Fruit fly (Drosophila melanogaster): ENCODE results near the gene Pop5.
A peak's percentile ranks its signal among the peaks of the same experiment; 100 is the strongest.

Pop5 gene

DNA sequence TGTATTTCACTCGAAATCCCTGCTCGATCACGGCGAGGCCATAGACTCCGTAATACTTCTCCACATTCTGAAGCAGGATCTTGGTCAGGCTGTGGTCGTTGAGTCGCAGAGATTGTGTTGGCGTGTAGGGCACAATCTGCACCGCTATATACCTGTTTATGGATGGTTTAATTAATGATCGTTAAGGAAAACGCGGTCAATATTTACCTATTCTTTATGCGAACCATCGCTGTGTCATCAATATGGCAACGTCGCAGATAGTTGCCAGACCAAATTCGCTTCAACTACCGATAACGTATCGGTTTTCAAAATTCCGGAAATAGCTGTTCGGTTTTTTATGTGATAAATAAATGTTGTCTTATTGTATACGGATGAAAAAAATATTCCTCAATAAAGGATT, at the start of gene Pop5:
Gene Pop5 (minus strand): TSS at position 240 of the 400 bp plus-strand sequence.
- no peak for TF ChIP-seq noc (tag; optimal IDR thresholded peaks at IDR 0.05)

DNA sequence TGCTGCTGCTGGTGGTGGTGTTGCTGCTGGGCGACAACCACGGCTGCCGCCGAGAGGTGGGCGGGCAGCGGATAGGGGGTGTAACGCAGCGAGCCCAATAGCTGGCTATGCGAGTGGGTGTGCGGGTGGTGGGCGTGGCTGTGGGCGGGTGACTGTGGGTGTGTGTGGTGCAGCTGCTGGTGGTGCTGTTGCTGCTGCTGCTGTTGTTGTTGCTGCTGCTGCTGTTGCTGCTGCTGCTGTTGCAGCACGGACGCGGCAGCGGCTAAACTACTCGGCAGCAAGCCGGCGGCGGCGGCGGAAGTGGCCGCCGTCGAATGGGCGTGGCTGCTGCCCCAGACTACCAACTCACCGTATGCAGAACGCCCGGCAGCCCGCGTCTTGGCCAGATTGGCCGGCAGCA, 32.4 kb upstream of the Pop5 start:
- TF ChIP-seq noc (tag; optimal IDR thresholded peaks at IDR 0.05): no peak

DNA sequence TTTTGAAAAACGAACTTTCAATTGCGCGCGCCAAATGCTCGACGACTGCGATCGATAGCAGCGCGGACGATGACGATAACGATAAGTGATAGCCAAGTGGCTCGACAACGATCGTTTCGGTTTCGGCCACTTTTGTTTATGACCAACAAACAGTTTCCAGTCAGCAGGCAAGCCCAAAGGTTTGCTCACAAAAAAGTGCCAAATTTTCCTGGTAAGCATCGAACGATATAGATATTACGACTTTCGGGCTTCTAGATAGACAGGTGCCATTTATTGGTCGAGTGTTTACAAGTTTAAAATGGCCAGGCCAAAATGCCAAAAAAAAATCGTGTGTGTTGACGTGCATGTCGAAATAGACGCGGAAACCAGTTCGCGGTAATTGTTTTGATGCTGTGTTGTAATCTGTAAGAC, 10.6 kb upstream of the Pop5 start, which contains the start of gene CG7724:
Gene CG7724 (plus strand): TSS at position 147 of the 411 bp plus-strand sequence.
- no peak for TF ChIP-seq noc (tag; optimal IDR thresholded peaks at IDR 0.05)

DNA sequence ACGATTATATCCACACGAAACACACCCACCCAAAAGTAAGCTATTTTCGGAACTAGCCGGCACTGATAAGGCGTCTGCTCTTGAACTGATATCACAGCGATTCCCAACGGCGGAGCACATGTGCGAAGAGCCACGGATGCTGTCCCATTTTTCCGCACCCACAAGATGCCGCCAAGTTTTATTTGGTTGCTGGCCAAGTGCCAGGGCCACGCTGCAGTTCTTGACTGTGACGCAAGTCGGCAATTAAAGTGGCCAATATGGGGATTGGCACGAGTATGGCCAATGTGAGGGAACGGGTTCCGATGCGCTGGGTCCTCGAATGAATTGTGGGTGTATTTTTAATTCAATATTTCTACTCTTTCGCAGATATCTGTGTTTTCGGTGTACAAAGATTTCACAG, 9.1 kb upstream of the Pop5 start:
- TF ChIP-seq noc (tag; optimal IDR thresholded peaks at IDR 0.05): no peak

DNA sequence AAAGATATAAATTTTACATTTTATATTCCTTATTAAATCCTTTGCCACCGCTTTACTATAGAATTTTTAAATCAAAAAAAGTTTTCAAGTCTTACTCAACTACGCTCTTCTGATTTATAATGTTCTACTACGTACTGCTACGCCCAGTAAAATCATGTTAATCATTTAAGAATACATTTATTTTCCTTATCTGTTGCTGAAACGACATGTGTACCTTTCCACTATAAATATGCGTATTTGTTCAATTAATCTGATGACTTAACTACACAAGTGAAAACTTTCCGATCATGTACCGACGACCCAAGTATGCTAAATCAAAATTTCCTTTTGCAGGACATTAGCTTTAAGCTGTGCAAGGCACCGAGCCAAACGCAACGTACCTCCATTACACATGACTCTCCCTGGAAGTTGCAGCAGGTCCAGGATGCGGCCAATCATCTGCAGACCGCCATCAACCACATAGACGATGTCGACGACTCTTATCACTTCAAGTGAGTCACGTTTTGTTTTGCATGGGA, 7.6 kb upstream of the Pop5 start:
- no peak for TF ChIP-seq noc (tag; optimal IDR thresholded peaks at IDR 0.05)

DNA sequence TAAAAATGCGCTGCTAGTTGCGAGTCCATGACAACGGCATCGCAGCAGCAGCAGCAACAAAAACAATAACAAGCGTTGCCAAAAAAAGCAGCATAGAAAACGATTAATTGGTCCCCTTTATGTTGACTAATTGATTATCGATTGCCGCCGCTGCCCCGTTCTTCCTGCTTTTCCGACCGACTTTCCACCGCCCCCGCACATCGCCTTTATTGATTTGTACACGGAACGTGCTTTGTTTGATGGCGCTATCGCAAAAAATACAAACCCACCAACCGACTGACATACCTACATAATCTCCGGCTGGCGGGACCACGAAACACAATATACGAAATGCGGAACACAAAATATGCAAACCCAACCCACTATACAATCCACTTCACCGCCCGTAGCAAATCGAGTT, 6.6 kb upstream of the Pop5 start:
- no peak for TF ChIP-seq noc (tag; optimal IDR thresholded peaks at IDR 0.05)

DNA sequence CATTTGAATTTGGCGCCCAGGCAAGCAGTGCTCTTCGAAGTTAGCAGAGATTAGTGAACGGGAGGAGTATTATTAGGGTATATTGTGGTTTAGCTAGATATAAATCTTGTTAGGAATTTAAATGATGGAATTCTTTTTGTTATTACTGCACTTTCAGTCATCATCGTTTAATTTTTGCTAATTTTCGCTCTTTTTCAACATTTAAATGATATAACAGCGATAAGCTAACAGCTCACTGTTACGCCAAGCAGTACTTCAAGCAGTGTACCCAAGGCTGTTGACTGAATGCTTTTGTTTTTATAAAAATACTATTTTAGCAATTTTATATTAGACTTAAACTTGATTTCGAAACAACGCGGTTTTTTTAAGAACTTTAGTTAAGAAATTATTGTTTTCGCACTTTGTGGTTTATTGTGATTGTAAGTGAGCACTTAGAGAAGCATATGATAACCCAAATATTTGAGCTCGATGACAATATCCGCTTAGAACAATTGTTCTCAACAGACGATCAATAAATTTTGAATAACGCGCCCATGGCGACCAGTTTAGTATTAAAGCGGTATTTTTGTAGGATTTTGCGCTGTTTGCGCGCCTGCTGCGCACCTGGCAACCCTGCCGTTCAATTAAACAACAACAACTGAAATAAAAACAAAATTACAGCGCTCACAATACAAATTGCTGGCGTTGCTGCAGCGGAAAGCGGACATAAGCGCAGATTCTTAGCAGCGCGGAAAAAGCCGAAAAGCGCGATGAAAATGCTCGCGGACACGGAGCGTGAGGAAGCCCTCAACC, 6.0 kb upstream of the Pop5 start:
- TF ChIP-seq noc (tag; optimal IDR thresholded peaks at IDR 0.05): no peak

DNA sequence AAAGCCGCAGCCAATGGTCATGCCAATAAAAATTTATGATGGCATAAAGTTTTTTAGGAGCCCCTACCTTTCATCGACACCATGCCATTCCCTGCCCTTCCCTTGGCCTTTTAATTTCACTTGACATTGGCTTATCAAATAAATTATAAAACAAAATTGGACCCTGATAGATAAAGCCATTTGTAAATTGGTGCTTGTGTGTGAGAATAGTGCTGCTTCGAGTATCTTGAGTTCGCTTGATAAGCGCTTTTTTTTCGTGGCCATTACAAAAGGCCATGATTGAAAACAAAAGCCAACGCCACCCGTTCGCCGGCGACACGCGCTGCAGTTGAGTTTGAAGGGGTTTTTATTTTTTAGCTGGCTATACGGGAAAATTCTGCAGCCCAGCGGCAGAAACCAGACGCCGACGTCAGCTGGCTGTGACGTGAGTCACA, 5.1 kb upstream of the Pop5 start:
- peak; percentile 88 for TF ChIP-seq noc (tag; optimal IDR thresholded peaks at IDR 0.05)

DNA sequence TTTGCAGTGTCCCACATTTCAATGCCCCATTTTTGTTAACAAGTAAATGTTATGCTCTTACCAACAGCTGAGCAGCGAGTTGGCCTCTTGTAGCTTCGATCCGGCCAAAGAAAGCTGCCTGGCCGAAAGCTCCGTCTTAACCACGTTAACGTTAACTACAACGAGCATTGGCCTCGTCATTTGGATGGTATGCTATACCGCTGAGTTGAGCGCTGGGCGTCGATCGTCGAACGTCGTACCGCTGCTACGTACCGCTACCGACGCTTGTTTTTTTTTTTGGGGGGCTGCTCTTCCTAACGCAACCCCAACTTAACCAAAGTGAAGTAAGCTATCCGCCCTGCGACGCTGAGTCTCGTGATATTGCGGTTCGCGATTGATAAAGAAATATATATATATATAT, 4.5 kb upstream of the Pop5 start, which contains the start of gene rogdi:
Gene rogdi (plus strand): TSS at position 199 of the 400 bp plus-strand sequence.
- TF ChIP-seq noc (tag; optimal IDR thresholded peaks at IDR 0.05): no peak

DNA sequence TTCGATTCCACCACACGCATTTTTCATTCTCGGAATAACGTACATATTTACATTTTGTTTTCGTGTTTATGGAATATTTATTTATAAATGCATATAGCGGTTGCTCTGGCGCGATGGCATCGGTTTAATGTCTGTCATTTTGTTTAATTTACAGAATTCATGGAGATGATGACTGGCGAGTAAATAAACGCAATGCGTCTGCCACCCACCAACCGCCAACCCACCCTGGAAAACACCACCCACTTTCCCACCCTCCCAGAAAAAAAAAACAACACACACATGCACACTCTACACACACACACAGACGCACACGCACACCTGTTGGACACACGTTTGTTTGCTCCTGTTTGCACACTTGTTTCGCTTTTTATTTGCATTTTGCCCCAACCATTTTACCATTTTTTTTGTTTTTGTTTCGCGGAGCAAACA, 3.0 kb upstream of the Pop5 start:
- TF ChIP-seq noc (tag; optimal IDR thresholded peaks at IDR 0.05): peak; percentile 9

DNA sequence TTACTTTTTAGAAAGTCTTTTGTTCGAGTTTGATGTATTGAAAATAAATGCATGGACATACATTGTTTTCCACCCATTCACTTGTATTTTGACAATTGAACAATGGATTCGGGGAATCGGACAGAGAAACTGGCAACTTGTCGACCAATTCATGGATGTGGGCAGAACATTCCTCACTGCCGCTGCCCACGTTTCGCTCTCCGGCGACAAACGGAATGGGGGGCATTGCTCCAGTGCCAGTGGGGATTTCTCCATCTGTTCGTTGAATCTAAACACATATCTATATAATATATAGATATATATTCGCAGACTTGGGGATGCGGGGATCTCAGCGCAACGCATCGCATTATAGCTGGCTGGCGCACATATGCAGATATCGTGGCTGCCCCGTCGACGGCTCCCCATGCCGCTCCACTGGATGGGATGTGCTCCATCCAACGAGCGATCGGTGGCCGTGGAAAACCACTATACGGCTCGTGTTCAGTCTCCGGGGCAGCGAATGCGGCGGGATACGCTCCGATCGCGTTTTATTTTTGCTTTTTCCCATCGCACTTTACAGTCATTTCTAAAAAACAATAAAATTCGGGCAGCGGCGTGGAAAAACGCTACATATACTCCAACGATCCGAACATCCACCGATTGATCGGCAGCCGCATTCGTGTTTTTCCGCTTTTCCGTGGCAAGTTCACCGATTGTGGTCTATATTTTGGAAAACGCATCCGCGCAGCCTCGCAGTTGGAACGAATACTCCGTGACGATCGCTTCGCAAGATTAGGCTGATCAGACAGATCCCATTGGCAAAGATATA, 797 bp upstream of the Pop5 start, which contains the start of gene TpnC73F:
Gene TpnC73F (plus strand): TSS at position 633 of the 808 bp plus-strand sequence.
- no peak for TF ChIP-seq noc (tag; optimal IDR thresholded peaks at IDR 0.05)

DNA sequence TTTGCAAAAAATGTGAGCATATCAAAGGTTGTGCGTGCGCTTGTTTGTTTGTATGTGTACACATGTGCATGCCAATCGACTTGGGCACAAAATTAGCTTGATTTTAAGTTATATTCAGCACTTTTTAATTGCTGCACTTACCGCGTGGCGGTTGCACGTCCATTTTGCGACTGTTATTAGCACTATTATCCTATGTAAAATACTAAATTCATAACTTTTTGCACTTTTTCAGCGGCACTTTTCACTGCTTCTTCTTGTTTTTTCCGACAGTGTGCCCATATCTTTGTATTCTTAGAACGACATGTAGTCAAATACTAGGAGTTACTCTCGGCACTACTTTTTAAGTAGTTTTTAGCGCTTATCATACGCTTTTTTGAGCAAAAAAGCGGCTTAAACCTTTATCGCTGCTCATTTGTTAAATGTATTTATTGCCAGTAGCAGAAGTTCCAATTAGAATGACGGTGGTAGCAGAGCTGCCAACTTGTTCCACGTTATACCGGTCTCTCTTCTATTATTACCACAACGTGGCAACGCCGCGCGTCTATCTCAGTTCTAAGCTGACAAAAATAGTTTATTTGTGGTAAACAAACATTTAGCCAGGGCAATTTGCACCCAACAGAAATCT, 2.4 kb downstream of the Pop5 start, which contains the start of the genes scaf6 and Papst2:
Gene scaf6 (minus strand): TSS at position 278 of the 625 bp plus-strand sequence.
Gene Papst2 (plus strand): TSS at position 501 of the 625 bp plus-strand sequence.
- TF ChIP-seq noc (tag; optimal IDR thresholded peaks at IDR 0.05): no peak

DNA sequence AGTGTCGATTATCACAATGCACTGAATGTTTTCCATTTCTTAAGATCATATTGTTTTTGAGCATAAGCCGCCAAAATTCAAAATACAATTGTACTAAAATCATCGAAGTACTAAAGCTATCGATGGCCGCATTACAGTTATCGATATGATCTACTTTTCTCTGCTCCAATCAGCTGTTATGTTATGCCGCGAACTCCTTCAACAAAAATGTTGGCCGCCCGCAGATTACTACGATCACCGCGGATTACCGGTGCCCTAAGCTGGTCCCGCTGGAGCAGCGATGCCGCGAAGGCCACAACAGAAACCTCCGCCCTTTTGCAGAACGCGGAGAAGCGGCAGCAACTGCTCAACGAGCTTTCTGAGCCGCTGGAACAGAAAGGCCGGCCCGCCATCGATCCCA, 9.3 kb downstream of the Pop5 start, which contains the start of gene beg:
Gene beg (plus strand): TSS at position 177 of the 400 bp plus-strand sequence.
- no peak for TF ChIP-seq noc (tag; optimal IDR thresholded peaks at IDR 0.05)

DNA sequence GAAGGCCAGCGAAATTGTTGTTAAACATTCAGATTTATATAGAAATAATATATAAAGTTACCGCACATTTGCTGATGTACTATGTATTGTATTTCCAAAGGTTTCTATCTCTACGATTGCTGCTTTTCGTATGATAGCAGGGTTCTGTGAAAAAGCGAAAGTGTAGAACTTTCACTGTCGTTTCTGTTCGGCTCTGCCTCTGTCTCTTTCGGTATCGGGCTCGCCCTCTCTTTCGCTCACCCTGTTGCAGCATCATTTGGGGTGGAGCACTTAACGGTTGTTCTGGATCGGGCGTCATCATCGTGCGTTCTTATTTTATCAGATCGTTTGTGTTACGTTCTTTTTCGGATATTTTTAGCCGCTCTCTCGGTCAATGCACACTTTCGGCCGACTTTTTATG, 11.5 kb downstream of the Pop5 start:
- TF ChIP-seq noc (tag; optimal IDR thresholded peaks at IDR 0.05): no peak

DNA sequence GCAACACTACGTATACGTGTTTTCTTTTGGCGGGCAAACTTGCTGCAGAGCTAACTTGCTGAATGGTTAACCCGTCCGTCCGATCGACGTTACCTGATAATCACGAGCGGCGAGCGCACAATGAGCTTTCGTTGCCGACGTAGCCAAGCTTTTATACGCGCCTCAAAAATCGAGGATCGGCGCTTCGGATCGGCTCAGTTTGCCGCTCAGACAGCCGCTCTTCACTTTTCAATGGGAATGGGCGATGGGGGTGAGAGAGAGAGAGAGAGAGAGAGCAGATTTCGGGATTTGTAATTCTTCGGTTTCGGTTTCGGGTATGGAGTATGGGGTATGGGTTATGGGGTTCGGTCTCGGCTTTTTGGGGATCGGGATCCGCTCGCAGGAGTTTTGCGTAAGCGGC, 12.9 kb downstream of the Pop5 start, which contains the start of gene Ilp8:
Gene Ilp8 (minus strand): TSS at position 110 of the 400 bp plus-strand sequence.
- TF ChIP-seq noc (tag; optimal IDR thresholded peaks at IDR 0.05): no peak

DNA sequence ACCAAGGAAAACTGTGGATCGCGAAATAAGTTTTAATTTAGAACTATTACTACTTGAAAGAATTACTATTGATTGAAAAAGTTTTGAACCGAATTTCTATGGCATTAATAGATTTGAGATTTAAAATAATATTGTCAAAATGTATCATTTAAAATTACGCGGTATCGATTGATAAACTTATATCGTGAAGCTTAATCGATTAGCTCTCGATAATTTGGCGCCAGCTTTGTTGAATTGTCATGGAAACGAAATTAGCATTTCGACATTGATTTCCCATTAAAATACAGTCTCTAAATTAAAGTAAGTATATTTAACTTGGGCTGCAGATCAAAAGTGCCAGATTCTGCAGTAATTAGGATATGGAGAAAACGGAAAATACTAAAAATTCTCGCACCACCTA, 17.5 kb downstream of the Pop5 start, which contains the start of gene CG7730:
Gene CG7730 (plus strand): TSS at position 206 of the 400 bp plus-strand sequence.
- no peak for TF ChIP-seq noc (tag; optimal IDR thresholded peaks at IDR 0.05)

Measured in whole organism, larva.